Worm (Caenorhabditis elegans): Measurements from ENCODE around the gene cnc-3.

Gene cnc-3

DNA sequence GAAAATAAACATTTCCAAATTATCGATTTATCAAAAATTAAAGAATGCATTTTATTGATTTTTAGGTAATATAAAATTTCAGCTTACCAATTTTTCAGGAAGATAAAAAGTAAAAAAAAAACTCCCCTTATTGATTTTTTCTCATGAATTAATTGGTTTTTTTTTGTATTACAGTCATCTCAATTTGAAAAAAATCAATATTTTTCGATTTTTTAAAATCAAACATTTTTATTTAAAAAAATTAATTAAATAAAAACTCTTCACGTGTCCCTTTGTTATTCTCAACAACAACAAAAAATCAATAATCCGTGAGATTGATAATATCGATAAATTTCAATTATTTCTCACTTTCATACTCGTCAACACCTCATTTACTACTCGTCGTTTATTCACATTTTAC is 47.5 kb downstream of the cnc-3 start, which contains the start of gene C38C3.3:
Gene C38C3.3 (plus strand): TSS at position 301 of the 400 bp plus-strand sequence.
- no peak for TF ChIP-seq aly-2 (tag; optimal IDR thresholded peaks at IDR 0.05)
- no peak for TF ChIP-seq R02D3.7 (tag; optimal IDR thresholded peaks at IDR 0.05)
- no peak for TF ChIP-seq skn-1 (tag; optimal IDR thresholded peaks at IDR 0.05)

DNA sequence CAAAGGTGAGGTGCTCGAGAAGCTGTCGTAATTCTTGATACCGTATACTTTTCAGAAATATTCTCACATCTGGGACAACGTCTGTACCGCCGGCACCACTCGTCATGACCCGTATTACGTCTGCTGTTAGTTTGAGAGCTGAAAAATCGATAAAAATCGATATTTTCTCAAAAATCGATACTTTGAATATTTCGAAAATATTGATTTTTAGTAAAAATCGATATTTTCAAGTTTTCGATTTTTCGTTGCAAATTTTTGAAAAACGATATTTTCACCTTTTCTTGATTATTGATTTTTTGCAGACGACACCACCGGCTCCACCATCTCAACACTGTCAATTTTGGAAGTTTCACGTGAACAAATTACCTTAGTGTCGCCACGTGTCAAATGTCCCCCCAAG is 47.9 kb downstream of the cnc-3 start:
- TF ChIP-seq C34F6.9 (tag; optimal IDR thresholded peaks at IDR 0.05) (no peak), ztf-4 (tag; optimal IDR thresholded peaks at IDR 0.05) (no peak), ama-1 (optimal IDR thresholded peaks at IDR 0.05) (no peak), mbf-1 (tag; optimal IDR thresholded peaks at IDR 0.05) (no peak), nhr-10 (tag; optimal IDR thresholded peaks at IDR 0.05) (no peak), lin-11 (tag; optimal IDR thresholded peaks at IDR 0.05) (no peak)
